Worm (Caenorhabditis elegans): ENCODE results near the gene gly-7.
"Not testable (repeated sequence)": the region's sequence is repeated elsewhere in the genome, so short reads cannot be mapped to it uniquely, and the experiment has no call there.

DNA sequence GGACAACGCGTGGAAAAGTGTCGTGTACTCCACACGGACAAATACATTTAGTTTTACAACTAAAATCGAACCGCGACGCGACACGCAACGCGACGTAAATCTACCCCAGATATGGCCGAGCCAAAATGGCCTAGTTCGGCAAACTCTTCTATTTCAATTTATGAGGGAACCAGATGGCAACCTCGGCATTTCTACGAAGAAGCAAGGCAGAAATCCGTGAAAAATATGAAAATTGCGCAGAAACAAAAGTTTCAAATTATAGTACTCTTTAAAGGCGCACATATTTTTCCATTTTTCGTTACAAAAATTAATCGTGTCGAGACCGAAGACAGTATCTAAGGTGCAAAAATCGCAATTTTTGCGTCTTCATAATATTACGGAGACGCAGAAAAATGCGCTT lies 6.3 kb downstream of the gly-7 start, which contains the start of gene Y46H3A.5:
- TF ChIP-seq tbx-11 (GFP tag; IDR thresholded peaks at IDR 0.05); ama-1 (optimal IDR thresholded peaks at IDR 0.05); scrt-1 (GFP tag; IDR thresholded peaks at IDR 0.05); hnd-1 (tag; optimal IDR thresholded peaks at IDR 0.05); ceh-13 (GFP tag; optimal IDR thresholded peaks at IDR 0.05); tbx-37 (GFP tag; conservative IDR thresholded peaks at IDR 0.05); F13C5.2 (tag; optimal IDR thresholded peaks at IDR 0.05); sea-1 (GFP tag; conservative IDR thresholded peaks at IDR 0.05); hmbx-1 (tag; optimal IDR thresholded peaks at IDR 0.05); tra-4 (tag; optimal IDR thresholded peaks at IDR 0.05); B0310.2 (tag; optimal IDR thresholded peaks at IDR 0.05): not testable (repeated sequence)
